Fruit fly (Drosophila melanogaster) whole organism, embryonic: ENCODE data around the gene mAChR-C.
A peak's percentile ranks its signal among the peaks of the same experiment; 100 is the strongest.

Source experiments
- Ada2b ChIP-seq: fragments of 200-800 bp; sonication (Bioruptor generic); IDR thresholded peaks from 2 replicates; pipeline ENCODE4 v1.3.6; 2022; ENCODE audit warnings: missing biosample characterization, missing genetic modification characterization
- Adf1 ChIP-seq: fragments of 200-800 bp; sonication (Bioruptor generic); IDR thresholded peaks from 2 replicates; pipeline ENCODE4 v1.3.6; 2022; ENCODE audit warnings: missing biosample characterization, missing genetic modification characterization
- Atf-2 ChIP-seq: fragments of 200-800 bp; sonication (Bioruptor generic); optimal IDR thresholded peaks from 2 replicates; lab custom pipeline; 2016; ENCODE audit warnings: missing biosample characterization, missing genetic modification characterization
- CG10209 ChIP-seq: fragments of 200-800 bp; sonication (Bioruptor generic); optimal IDR thresholded peaks from 3 replicates; lab custom pipeline; 2017; ENCODE audit warnings: missing biosample characterization, mild to moderate bottlenecking, missing genetic modification characterization, missing genetic modification reagents
- CG10274 ChIP-seq: fragments of 200-800 bp; sonication (Bioruptor generic); optimal IDR thresholded peaks from 3 replicates; lab custom pipeline; 2017; ENCODE audit warnings: missing biosample characterization, mild to moderate bottlenecking, missing genetic modification characterization
- CG15479 ChIP-seq: fragments of 200-800 bp; sonication (Bioruptor generic); optimal IDR thresholded peaks from 3 replicates; lab custom pipeline; 2019; ENCODE audit warnings: missing biosample characterization, mild to moderate bottlenecking, missing genetic modification characterization, moderate library complexity
- CG1792 ChIP-seq: fragments of 200-800 bp; sonication (Bioruptor generic); optimal IDR thresholded peaks from 2 replicates; lab custom pipeline; 2016; ENCODE audit warnings: missing biosample characterization, missing genetic modification characterization
- CG2120 ChIP-seq: fragments of 200-800 bp; sonication (Bioruptor generic); optimal IDR thresholded peaks from 3 replicates; lab custom pipeline; 2016; ENCODE audit warnings: missing biosample characterization, missing genetic modification characterization
- CG2202 ChIP-seq: fragments of 200-800 bp; sonication (Bioruptor generic); optimal IDR thresholded peaks from 2 replicates; lab custom pipeline; 2018; ENCODE audit warnings: missing biosample characterization, mild to moderate bottlenecking, missing genetic modification characterization
- CG3163 ChIP-seq: fragments of 200-800 bp; sonication (Bioruptor generic); optimal IDR thresholded peaks from 3 replicates; lab custom pipeline; 2016; ENCODE audit warnings: missing biosample characterization, missing genetic modification characterization
- CG32532 ChIP-seq: fragments of 200-800 bp; sonication (Bioruptor generic); IDR thresholded peaks from 2 replicates; pipeline ENCODE4 v1.3.6; 2022; ENCODE audit warnings: missing biosample characterization, missing genetic modification characterization
- CG32772 ChIP-seq: fragments of 200-800 bp; sonication (Bioruptor generic); IDR thresholded peaks from 2 replicates; pipeline ENCODE4 v1.3.6; 2022; ENCODE audit warnings: missing biosample characterization, missing genetic modification characterization
- CG33213 ChIP-seq: fragments of 200-800 bp; sonication (Bioruptor generic); optimal IDR thresholded peaks from 3 replicates; lab custom pipeline; 2016; ENCODE audit warnings: missing biosample characterization, missing genetic modification characterization
- CG34224 ChIP-seq: fragments of 200-800 bp; sonication (Bioruptor generic); IDR thresholded peaks from 3 replicates; pipeline ENCODE4 v1.3.6; 2022; ENCODE audit warnings: missing biosample characterization, missing genetic modification characterization; ENCODE audit not compliant: partially characterized antibody
- CG43689 ChIP-seq: fragments of 200-800 bp; sonication (Bioruptor generic); IDR thresholded peaks from 2 replicates; pipeline ENCODE4 v1.3.6; 2022; ENCODE audit warnings: missing biosample characterization, missing genetic modification characterization
- CG4730 ChIP-seq: fragments of 200-800 bp; sonication (Bioruptor generic); IDR thresholded peaks from 2 replicates; pipeline ENCODE4 v1.3.6; 2022; ENCODE audit warnings: missing biosample characterization, missing genetic modification characterization
- CG6854 ChIP-seq: fragments of 200-800 bp; sonication (Bioruptor generic); optimal IDR thresholded peaks from 3 replicates; lab custom pipeline; 2017; ENCODE audit warnings: missing biosample characterization, mild to moderate bottlenecking, missing genetic modification characterization
- CG8290 ChIP-seq, 3 experiments: fragments of 200-800 bp; sonication (Bioruptor generic); optimal IDR thresholded peaks; 2 replicates each; lab custom pipeline; 2016 to 2019; ENCODE audit warnings: missing biosample characterization in 3 of 3, missing genetic modification characterization in 3 of 3, mild to moderate bottlenecking in 2 of 3, moderate library complexity in 1 of 3
- CG8765 ChIP-seq: fragments of 200-800 bp; sonication (Bioruptor generic); IDR thresholded peaks from 2 replicates; pipeline ENCODE4 v1.3.6; 2022; ENCODE audit warnings: missing biosample characterization, missing genetic modification characterization
- Doc3 ChIP-seq: fragments of 200-800 bp; sonication (Bioruptor generic); IDR thresholded peaks from 3 replicates; pipeline ENCODE4 v1.3.6; 2022; ENCODE audit warnings: missing biosample characterization, missing genetic modification characterization; ENCODE audit not compliant: partially characterized antibody
- Hey ChIP-seq: fragments of 200-800 bp; sonication (Bioruptor generic); optimal IDR thresholded peaks from 3 replicates; lab custom pipeline; 2018; ENCODE audit warnings: missing biosample characterization, mild to moderate bottlenecking, missing genetic modification characterization
- Hr3 ChIP-seq: fragments of 200-800 bp; sonication (Bioruptor generic); optimal IDR thresholded peaks from 3 replicates; lab custom pipeline; 2016; ENCODE audit warnings: missing biosample characterization, missing genetic modification characterization
- Kr ChIP-seq: fragments of 200-800 bp; sonication (Bioruptor generic); optimal IDR thresholded peaks from 2 replicates; lab custom pipeline; 2017; ENCODE audit warnings: missing biosample characterization, mild to moderate bottlenecking, missing genetic modification characterization
- Ravus ChIP-seq: fragments of 200-800 bp; sonication (Bioruptor generic); IDR thresholded peaks from 2 replicates; pipeline ENCODE4 v1.3.6; 2022; ENCODE audit warnings: missing biosample characterization, missing genetic modification characterization
- Spps ChIP-seq: fragments of 200-800 bp; sonication (Bioruptor generic); optimal IDR thresholded peaks from 2 replicates; lab custom pipeline; 2018; ENCODE audit warnings: missing biosample characterization, mild to moderate bottlenecking, missing genetic modification characterization
- Ssrp ChIP-seq: fragments of 200-800 bp; sonication (Bioruptor generic); optimal IDR thresholded peaks from 2 replicates; lab custom pipeline; 2018; ENCODE audit warnings: missing biosample characterization, mild to moderate bottlenecking, missing genetic modification characterization, moderate library complexity
- amos ChIP-seq: fragments of 200-800 bp; sonication (Bioruptor generic); IDR thresholded peaks from 2 replicates; pipeline ENCODE4 v1.3.6; 2022; ENCODE audit warnings: missing biosample characterization, missing genetic modification characterization; ENCODE audit not compliant: partially characterized antibody
- ap ChIP-seq: fragments of 200-800 bp; sonication (Bioruptor generic); IDR thresholded peaks from 2 replicates; pipeline ENCODE4 v1.3.6; 2022; ENCODE audit warnings: missing biosample characterization, missing genetic modification characterization
- bab2 ChIP-seq: fragments of 200-800 bp; sonication (Bioruptor generic); optimal IDR thresholded peaks from 2 replicates; lab custom pipeline; 2016; ENCODE audit warnings: missing biosample characterization, missing genetic modification characterization
- cato ChIP-seq: fragments of 200-800 bp; sonication (Bioruptor generic); optimal IDR thresholded peaks from 2 replicates; lab custom pipeline; 2016; ENCODE audit warnings: missing biosample characterization, missing genetic modification characterization, borderline replicate concordance
- chn ChIP-seq: fragments of 200-800 bp; sonication (Bioruptor generic); optimal IDR thresholded peaks from 2 replicates; lab custom pipeline; 2016; ENCODE audit warnings: missing biosample characterization, missing genetic modification characterization
- crol ChIP-seq: fragments of 200-800 bp; sonication (Bioruptor generic); IDR thresholded peaks from 2 replicates; pipeline ENCODE4 v1.3.6; 2022; ENCODE audit warnings: missing biosample characterization, missing genetic modification characterization
- dpn ChIP-seq, 2 experiments: fragments of 200-800 bp; sonication (Bioruptor generic); optimal IDR thresholded peaks; 3 replicates each; lab custom pipeline; 2016; ENCODE audit warnings: missing biosample characterization in 2 of 2, missing genetic modification characterization in 2 of 2
- jumu ChIP-seq: fragments of 200-800 bp; sonication (Bioruptor generic); optimal IDR thresholded peaks from 3 replicates; lab custom pipeline; 2016; ENCODE audit warnings: missing biosample characterization, missing genetic modification characterization
- lmd ChIP-seq: fragments of 200-800 bp; sonication (Bioruptor generic); IDR thresholded peaks from 2 replicates; pipeline ENCODE4 v1.3.6; 2022; ENCODE audit warnings: missing biosample characterization, missing genetic modification characterization
- luna ChIP-seq: fragments of 200-800 bp; sonication (Bioruptor generic); optimal IDR thresholded peaks from 2 replicates; lab custom pipeline; 2016; ENCODE audit warnings: missing biosample characterization, missing genetic modification characterization
- maf-S ChIP-seq: fragments of 200-800 bp; sonication (Bioruptor generic); optimal IDR thresholded peaks from 2 replicates; lab custom pipeline; 2016; ENCODE audit warnings: missing biosample characterization, missing genetic modification characterization
- mam ChIP-seq: fragments of 200-800 bp; sonication (Bioruptor generic); optimal IDR thresholded peaks from 3 replicates; lab custom pipeline; 2016; ENCODE audit warnings: missing biosample characterization, missing genetic modification characterization
- pnt ChIP-seq: fragments of 200-800 bp; sonication (Bioruptor generic); optimal IDR thresholded peaks from 3 replicates; lab custom pipeline; 2016; ENCODE audit warnings: missing biosample characterization, missing genetic modification characterization
- pzg ChIP-seq: fragments of 200-800 bp; sonication (Bioruptor generic); optimal IDR thresholded peaks from 3 replicates; lab custom pipeline; 2018; ENCODE audit warnings: missing biosample characterization, mild to moderate bottlenecking, missing genetic modification characterization, moderate library complexity
- salm ChIP-seq: fragments of 200-800 bp; sonication (Bioruptor generic); optimal IDR thresholded peaks from 2 replicates; lab custom pipeline; 2018; ENCODE audit warnings: missing biosample characterization, mild to moderate bottlenecking, missing genetic modification characterization
- sim ChIP-seq: fragments of 200-800 bp; sonication (Bioruptor generic); IDR thresholded peaks from 2 replicates; pipeline ENCODE4 v1.3.6; 2022; ENCODE audit warnings: missing biosample characterization, missing genetic modification characterization
- toy ChIP-seq: fragments of 200-800 bp; sonication (Bioruptor generic); IDR thresholded peaks from 2 replicates; pipeline ENCODE4 v1.3.6; 2022; ENCODE audit warnings: missing biosample characterization, missing genetic modification characterization
- trem ChIP-seq: fragments of 200-800 bp; optimal IDR thresholded peaks from 3 replicates; lab custom pipeline; 2019; ENCODE audit warnings: missing biosample characterization, mild to moderate bottlenecking, missing genetic modification characterization, moderate library complexity
- trh ChIP-seq: fragments of 200-800 bp; sonication (Bioruptor generic); optimal IDR thresholded peaks from 2 replicates; lab custom pipeline; 2016; ENCODE audit warnings: missing biosample characterization, missing genetic modification characterization
- tx ChIP-seq: fragments of 200-800 bp; sonication (Bioruptor generic); optimal IDR thresholded peaks from 2 replicates; lab custom pipeline; 2016; ENCODE audit warnings: missing biosample characterization, missing genetic modification characterization
- vnd ChIP-seq: fragments of 200-800 bp; sonication (Bioruptor generic); IDR thresholded peaks from 3 replicates; pipeline ENCODE4 v1.3.6; 2022; ENCODE audit warnings: missing biosample characterization, missing genetic modification characterization; ENCODE audit not compliant: partially characterized antibody

mAChR-C gene

dm6 chrX:6855366-6856200 is 23.1 kb upstream of the mAChR-C start (continued):
- TF ChIP-seq dpn (GFP tag; optimal IDR thresholded peaks at IDR 0.05; lab: Kevin White, UChicago) (peak; percentile 85 to 88), Atf-2 (GFP tag; lab: Kevin White, UChicago) (peak; percentile 84), tx (peak; percentile 84), Ssrp (tag; lab: Kevin White, UChicago) (peak; percentile 95)

dm6 chrX:6854563-6854962 is 22.1 kb upstream of the mAChR-C start:
- peak; percentile 66 for TF ChIP-seq chn (GFP tag; lab: Kevin White, UChicago)
- peak; percentile 60 for TF ChIP-seq bab2 (GFP tag; lab: Kevin White, UChicago)
- peak; percentile 84 for TF ChIP-seq lmd (GFP tag; lab: Robert Waterston, UW)
- peak; percentile 83 for TF ChIP-seq CG10209 (GFP tag; lab: Kevin White, UChicago)
- TF ChIP-seq vnd (GFP tag; lab: Robert Waterston, UW) = no peak
- 0 out of 2 replicates have a peak, but pooled peaks have one; percentile 45 for TF ChIP-seq CG8765 (GFP tag; lab: Robert Waterston, UW)
- peak; percentile 62 for TF ChIP-seq Ravus (GFP tag; lab: Robert Waterston, UW)
- peak; percentile 24 for TF ChIP-seq maf-S (GFP tag; lab: Kevin White, UChicago)
- TF ChIP-seq Hey (tag; lab: Kevin White, UChicago) = no peak
- TF ChIP-seq Spps = peak; percentile 50
- TF ChIP-seq Ada2b (GFP tag; lab: Robert Waterston, UW) = peak; percentile 85
- peak; percentile 59 for TF ChIP-seq jumu (GFP tag; lab: Kevin White, UChicago)
- TF ChIP-seq CG43689 (GFP tag; lab: Robert Waterston, UW) = no peak
- TF ChIP-seq sim (GFP tag; lab: Robert Waterston, UW) = 0 out of 2 replicates have a peak, but pooled peaks have one; percentile 37
- no peak for TF ChIP-seq pzg (GFP tag; lab: Kevin White, UChicago)
- TF ChIP-seq ap (GFP tag; lab: Robert Waterston, UW) = peak; percentile 66
- TF ChIP-seq Kr (GFP tag; lab: Kevin White, UChicago) = no peak
- TF ChIP-seq CG4730 = peak; percentile 68
- TF ChIP-seq crol = peak; percentile 63
- TF ChIP-seq salm (tag; lab: Kevin White, UChicago) = peak; percentile 63
- peak; percentile 59 for TF ChIP-seq CG10274
- no peak for TF ChIP-seq CG15479 (GFP tag; lab: Kevin White, UChicago)
- no peak for TF ChIP-seq amos (GFP tag; lab: Robert Waterston, UW)
- TF ChIP-seq CG6854 = peak; percentile 62
- peak; percentile 51 for TF ChIP-seq trem (tag; lab: Kevin White, UChicago)
- peak; percentile 22 for TF ChIP-seq CG33213 (GFP tag; lab: Kevin White, UChicago)
- peak; percentile 69 for TF ChIP-seq Hr3 (GFP tag; lab: Kevin White, UChicago)
- TF ChIP-seq CG2202 (tag; lab: Kevin White, UChicago) = peak; percentile 50
- peak; percentile 78 for TF ChIP-seq CG32772 (GFP tag; lab: Robert Waterston, UW)
- peak; percentile 36 for TF ChIP-seq trh (GFP tag; lab: Kevin White, UChicago)
- TF ChIP-seq dpn (GFP tag; optimal IDR thresholded peaks at IDR 0.05; lab: Kevin White, UChicago) = peak; percentile 63 to 73
- peak; percentile 53 for TF ChIP-seq cato (GFP tag; lab: Kevin White, UChicago)
- TF ChIP-seq mam (GFP tag; lab: Kevin White, UChicago) = peak; percentile 65
- TF ChIP-seq CG34224 (GFP tag; lab: Robert Waterston, UW) = no peak
- peak; percentile 86 for TF ChIP-seq CG2120 (GFP tag; lab: Kevin White, UChicago)
- no peak for TF ChIP-seq Adf1
- no peak for TF ChIP-seq Doc3 (GFP tag; lab: Robert Waterston, UW)
- peak; percentile 29 for TF ChIP-seq pnt
- no peak for TF ChIP-seq toy (GFP tag; lab: Robert Waterston, UW)
- peak; percentile 12 for TF ChIP-seq CG3163 (GFP tag; lab: Kevin White, UChicago)
- peak; percentile 38 for TF ChIP-seq CG8290 (GFP tag; optimal IDR thresholded peaks at IDR 0.05; lab: Kevin White, UChicago)
- no peak for TF ChIP-seq CG8290 (tag; optimal IDR thresholded peaks at IDR 0.05; lab: Kevin White, UChicago)
- peak; percentile 59 for TF ChIP-seq luna (GFP tag; lab: Kevin White, UChicago)
- TF ChIP-seq CG1792 (GFP tag; lab: Kevin White, UChicago) = no peak
- peak; percentile 87 for TF ChIP-seq CG32532 (GFP tag; lab: Robert Waterston, UW)
